Fruit fly (Drosophila melanogaster): ENCODE measurements around the gene slmb.

slmb gene

DNA sequence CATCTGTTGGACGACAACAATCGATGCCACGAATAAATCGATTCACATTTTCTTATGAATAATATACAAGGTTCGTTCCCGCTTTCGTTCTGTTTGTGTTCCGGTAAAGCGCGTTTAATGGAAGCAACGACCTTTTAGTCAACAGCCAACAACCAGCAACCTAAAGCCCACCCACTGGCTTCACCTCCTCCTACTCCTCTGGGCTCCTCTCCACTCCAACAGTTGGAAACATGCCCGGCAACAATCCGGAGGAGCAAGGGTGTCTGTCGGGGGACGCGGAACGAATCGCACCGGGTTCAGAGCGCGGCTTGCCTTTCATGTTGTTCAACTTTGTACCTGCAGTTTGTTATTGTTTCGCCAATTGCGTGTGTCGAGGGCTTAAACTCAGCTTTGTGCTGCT lies 3.1 kb downstream of the slmb start:
- no peak for TF ChIP-seq Dfd (GFP tag; optimal IDR thresholded peaks at IDR 0.05)
- TF ChIP-seq Dif (GFP tag; optimal IDR thresholded peaks at IDR 0.05; ENCODE audit: partially characterized antibody) = peak; percentile 16
- TF ChIP-seq Rel (GFP tag; optimal IDR thresholded peaks at IDR 0.05) = no peak
- TF ChIP-seq Rel (tag; optimal IDR thresholded peaks at IDR 0.05) = peak; percentile 14

dm6 chr3R:21118784-21119183 lies 8.5 kb downstream of the slmb start, which contains the start of gene Bdbt:
Bdbt (minus strand) TSS chr3R:21118856.
- TF ChIP-seq Hr78 (GFP tag; optimal IDR thresholded peaks at IDR 0.05) (peak; percentile 51), OdsH (GFP tag; optimal IDR thresholded peaks at IDR 0.05) (peak; percentile 23), GATAd (GFP tag; optimal IDR thresholded peaks at IDR 0.05) (no peak), Sp1 (GFP tag; optimal IDR thresholded peaks at IDR 0.05) (no peak), foxo (GFP tag; optimal IDR thresholded peaks at IDR 0.05) (peak in 1 of 2 experiments; percentile 43), usp (GFP tag; optimal IDR thresholded peaks at IDR 0.05) (no peak), N (GFP tag; optimal IDR thresholded peaks at IDR 0.05) (peak; percentile 94), CG32264 (GFP tag; optimal IDR thresholded peaks at IDR 0.05) (no peak), woc (GFP tag; optimal IDR thresholded peaks at IDR 0.05) (peak; percentile 52), lola (GFP tag; optimal IDR thresholded peaks at IDR 0.05) (no peak), Hnf4 (GFP tag; optimal IDR thresholded peaks at IDR 0.05) (no peak), psq (GFP tag; optimal IDR thresholded peaks at IDR 0.05) (peak; percentile 5), Hr83 (GFP tag; optimal IDR thresholded peaks at IDR 0.05; ENCODE audit: poor library complexity, severe bottlenecking) (peak; percentile 20), ey (GFP tag; optimal IDR thresholded peaks at IDR 0.05) (peak; percentile 37), h (GFP tag; optimal IDR thresholded peaks at IDR 0.05) (peak; percentile 46), sv (GFP tag; optimal IDR thresholded peaks at IDR 0.05) (peak; percentile 32), tai (GFP tag; optimal IDR thresholded peaks at IDR 0.05) (no peak), rgr (GFP tag; optimal IDR thresholded peaks at IDR 0.05) (no peak)

dm6 chr3R:21116057-21116456 lies 11.2 kb downstream of the slmb start, which contains the start of gene ppan:
ppan (plus strand) TSS chr3R:21116254.
- TF ChIP-seq HLH106 (tag; optimal IDR thresholded peaks at IDR 0.05) (no peak), br (GFP tag; optimal IDR thresholded peaks at IDR 0.05) (no peak), h (GFP tag; optimal IDR thresholded peaks at IDR 0.05) (peak; percentile 10), psq (GFP tag; optimal IDR thresholded peaks at IDR 0.05) (no peak), Jra (GFP tag; optimal IDR thresholded peaks at IDR 0.05) (no peak), Abd-B (GFP tag; optimal IDR thresholded peaks at IDR 0.05) (no peak), sage (GFP tag; optimal IDR thresholded peaks at IDR 0.05) (peak; percentile 37), Dif (GFP tag; optimal IDR thresholded peaks at IDR 0.05; ENCODE audit: partially characterized antibody) (peak; percentile 20), Myc (optimal IDR thresholded peaks at IDR 0.05) (peak; percentile 36), dsf (GFP tag; optimal IDR thresholded peaks at IDR 0.05; ENCODE audit: borderline replicate concordance) (no peak), jim (GFP tag; optimal IDR thresholded peaks at IDR 0.05) (no peak)

- no peak for TF ChIP-seq sage (GFP tag; optimal IDR thresholded peaks at IDR 0.05)
- peak; percentile 56 for TF ChIP-seq fru (GFP tag; optimal IDR thresholded peaks at IDR 0.05)
- peak; percentile 74 for TF ChIP-seq ey (GFP tag; optimal IDR thresholded peaks at IDR 0.05)
- no peak for TF ChIP-seq dsf (GFP tag; optimal IDR thresholded peaks at IDR 0.05; ENCODE audit: borderline replicate concordance)
- TF ChIP-seq OdsH (GFP tag; optimal IDR thresholded peaks at IDR 0.05) = peak; percentile 39
- no peak for TF ChIP-seq tai (GFP tag; optimal IDR thresholded peaks at IDR 0.05)
- peak; percentile 58 for TF ChIP-seq Hr83 (GFP tag; optimal IDR thresholded peaks at IDR 0.05; ENCODE audit: poor library complexity, severe bottlenecking)
- TF ChIP-seq Jra (GFP tag; optimal IDR thresholded peaks at IDR 0.05) = peak; percentile 58
- no peak for TF ChIP-seq woc (GFP tag; optimal IDR thresholded peaks at IDR 0.05)
- no peak for TF ChIP-seq jim (GFP tag; optimal IDR thresholded peaks at IDR 0.05)
- peak; percentile 77 for TF ChIP-seq rgr (GFP tag; optimal IDR thresholded peaks at IDR 0.05)
- TF ChIP-seq HLH106 (tag; optimal IDR thresholded peaks at IDR 0.05) = peak; percentile 11
- TF ChIP-seq Vsx2 (GFP tag; optimal IDR thresholded peaks at IDR 0.05; ENCODE audit: partially characterized antibody) = no peak
- peak; percentile 84 for TF ChIP-seq sv (GFP tag; optimal IDR thresholded peaks at IDR 0.05)
- TF ChIP-seq h (GFP tag; optimal IDR thresholded peaks at IDR 0.05) = peak; percentile 67
- TF ChIP-seq Sp1 (GFP tag; optimal IDR thresholded peaks at IDR 0.05) = peak; percentile 34
- no peak for TF ChIP-seq dmrt93B (GFP tag; optimal IDR thresholded peaks at IDR 0.05)
- no peak for TF ChIP-seq GATAd (GFP tag; optimal IDR thresholded peaks at IDR 0.05)
- TF ChIP-seq Myc (optimal IDR thresholded peaks at IDR 0.05) = no peak
- no peak for TF ChIP-seq CG9705 (GFP tag; optimal IDR thresholded peaks at IDR 0.05)
- TF ChIP-seq Mio (GFP tag; optimal IDR thresholded peaks at IDR 0.05) = no peak
- TF ChIP-seq brk (GFP tag; optimal IDR thresholded peaks at IDR 0.05) = no peak
- TF ChIP-seq Abd-B (GFP tag; optimal IDR thresholded peaks at IDR 0.05) = no peak
- no peak for TF ChIP-seq Hr78 (GFP tag; optimal IDR thresholded peaks at IDR 0.05)
- peak; percentile 51 for TF ChIP-seq Hnf4 (GFP tag; optimal IDR thresholded peaks at IDR 0.05)
- peak; percentile 67 for TF ChIP-seq br (GFP tag; optimal IDR thresholded peaks at IDR 0.05)
- no peak for TF ChIP-seq N (GFP tag; optimal IDR thresholded peaks at IDR 0.05)
- no peak for TF ChIP-seq usp (GFP tag; optimal IDR thresholded peaks at IDR 0.05)
- no peak for TF ChIP-seq Dfd (GFP tag; optimal IDR thresholded peaks at IDR 0.05)
- TF ChIP-seq psq (GFP tag; optimal IDR thresholded peaks at IDR 0.05) = peak; percentile 36
- TF ChIP-seq lola (GFP tag; optimal IDR thresholded peaks at IDR 0.05) = no peak
- TF ChIP-seq CG32264 (GFP tag; optimal IDR thresholded peaks at IDR 0.05) = peak; percentile 61
- TF ChIP-seq dl (GFP tag; optimal IDR thresholded peaks at IDR 0.05; ENCODE audit: insufficient read depth in 1 of 2, partially characterized antibody in 2 of 2) = peak; percentile 42 to 50
- no peak for TF ChIP-seq pan (optimal IDR thresholded peaks at IDR 0.05)
- TF ChIP-seq Rel (GFP tag; optimal IDR thresholded peaks at IDR 0.05) = no peak
- no peak for TF ChIP-seq Rel (tag; optimal IDR thresholded peaks at IDR 0.05)
- TF ChIP-seq foxo (GFP tag; optimal IDR thresholded peaks at IDR 0.05) = peak in 1 of 2 experiments; percentile 75
- peak; percentile 46 for TF ChIP-seq Dif (GFP tag; optimal IDR thresholded peaks at IDR 0.05; ENCODE audit: partially characterized antibody)
These were observed 14.4 kb downstream of the slmb start for dm6 chr3R:21112742-21113465.
